Fruit fly (Drosophila melanogaster) whole organism, embryonic: ENCODE measurements around the gene CG15263.

Experiments
- Atf3 ChIP-seq: fragments of 200-800 bp; sonication (Bioruptor generic); optimal IDR thresholded peaks from 3 replicates; lab custom pipeline; 2016; ENCODE audit warnings: missing biosample characterization, missing genetic modification characterization
- Bdp1 ChIP-seq: fragments of 200-800 bp; sonication (Bioruptor generic); optimal IDR thresholded peaks from 3 replicates; lab custom pipeline; 2016; ENCODE audit warnings: missing biosample characterization, missing genetic modification characterization
- CG10543 ChIP-seq: fragments of 200-800 bp; sonication (Bioruptor generic); optimal IDR thresholded peaks from 3 replicates; lab custom pipeline; 2017; ENCODE audit warnings: missing biosample characterization, mild to moderate bottlenecking, missing genetic modification characterization, moderate library complexity
- CG11093 ChIP-seq: fragments of 200-800 bp; sonication (Bioruptor generic); IDR thresholded peaks from 3 replicates; pipeline ENCODE4 v1.3.6; 2022; ENCODE audit warnings: missing biosample characterization, missing genetic modification characterization
- CG13775 ChIP-seq: fragments of 200-800 bp; sonication (Bioruptor generic); optimal IDR thresholded peaks from 3 replicates; lab custom pipeline; 2017; ENCODE audit warnings: missing biosample characterization, mild to moderate bottlenecking, missing genetic modification characterization
- CG13894 ChIP-seq: fragments of 200-800 bp; sonication (Bioruptor generic); optimal IDR thresholded peaks from 3 replicates; lab custom pipeline; 2018; ENCODE audit warnings: missing biosample characterization, mild to moderate bottlenecking, missing genetic modification characterization, moderate library complexity
- CG14014 ChIP-seq: fragments of 200-800 bp; sonication (Bioruptor generic); IDR thresholded peaks from 2 replicates; pipeline ENCODE4 v1.3.6; 2022; ENCODE audit warnings: missing biosample characterization, missing genetic modification characterization
- CG14050 ChIP-seq: fragments of 200-800 bp; sonication (Bioruptor generic); IDR thresholded peaks from 3 replicates; pipeline ENCODE4 v1.3.6; 2022; ENCODE audit warnings: missing biosample characterization, missing genetic modification characterization
- CG15269 ChIP-seq: fragments of 200-800 bp; sonication (Bioruptor generic); optimal IDR thresholded peaks from 2 replicates; lab custom pipeline; 2018; ENCODE audit warnings: missing biosample characterization, mild to moderate bottlenecking, missing genetic modification characterization, moderate library complexity
- CG16813 ChIP-seq: fragments of 200-800 bp; sonication (Bioruptor generic); IDR thresholded peaks from 3 replicates; pipeline ENCODE4 v1.3.6; 2022; ENCODE audit warnings: missing biosample characterization, missing genetic modification characterization; ENCODE audit not compliant: partially characterized antibody
- CG17359 ChIP-seq: fragments of 200-800 bp; sonication (Bioruptor generic); optimal IDR thresholded peaks from 3 replicates; lab custom pipeline; 2018; ENCODE audit warnings: missing biosample characterization, mild to moderate bottlenecking, missing genetic modification characterization, moderate library complexity
- CG17361 ChIP-seq: fragments of 200-800 bp; sonication (Bioruptor generic); IDR thresholded peaks from 3 replicates; pipeline ENCODE4 v1.3.6; 2022; ENCODE audit warnings: missing biosample characterization, missing genetic modification characterization
- CG1832 ChIP-seq: fragments of 200-800 bp; sonication (Bioruptor generic); optimal IDR thresholded peaks from 2 replicates; lab custom pipeline; 2017; ENCODE audit warnings: missing biosample characterization, mild to moderate bottlenecking, missing genetic modification characterization, inconsistent platforms
- CG18476 ChIP-seq: fragments of 200-800 bp; sonication (Bioruptor generic); optimal IDR thresholded peaks from 2 replicates; lab custom pipeline; 2016; ENCODE audit warnings: missing biosample characterization, mild to moderate bottlenecking, missing genetic modification characterization
- CG18764 ChIP-seq: fragments of 200-800 bp; sonication (Bioruptor generic); optimal IDR thresholded peaks from 3 replicates; lab custom pipeline; 2016; ENCODE audit warnings: missing biosample characterization, missing genetic modification characterization
- CG3407 ChIP-seq: fragments of 200-800 bp; sonication (Bioruptor generic); optimal IDR thresholded peaks from 2 replicates; lab custom pipeline; 2018; ENCODE audit warnings: missing biosample characterization, mild to moderate bottlenecking, missing genetic modification characterization
- CG3838 ChIP-seq: fragments of 200-800 bp; sonication (Bioruptor generic); optimal IDR thresholded peaks from 3 replicates; lab custom pipeline; 2016; ENCODE audit warnings: missing biosample characterization, missing genetic modification characterization
- CG3995 ChIP-seq: fragments of 200-800 bp; sonication (Bioruptor generic); optimal IDR thresholded peaks from 3 replicates; lab custom pipeline; 2016; ENCODE audit warnings: missing biosample characterization, missing genetic modification characterization
- CG4328 ChIP-seq: fragments of 200-800 bp; sonication (Bioruptor generic); optimal IDR thresholded peaks from 3 replicates; lab custom pipeline; 2017; ENCODE audit warnings: missing biosample characterization, missing genetic modification reagents, missing genetic modification characterization
- CG43689 ChIP-seq: fragments of 200-800 bp; sonication (Bioruptor generic); IDR thresholded peaks from 2 replicates; pipeline ENCODE4 v1.3.6; 2022; ENCODE audit warnings: missing biosample characterization, missing genetic modification characterization
- CG4404 ChIP-seq: fragments of 200-800 bp; sonication (Bioruptor generic); IDR thresholded peaks from 2 replicates; pipeline ENCODE4 v1.3.6; 2022; ENCODE audit warnings: missing biosample characterization, missing genetic modification characterization
- CG4424 ChIP-seq: fragments of 200-800 bp; sonication (Bioruptor generic); optimal IDR thresholded peaks from 3 replicates; lab custom pipeline; 2016; ENCODE audit warnings: missing biosample characterization, missing genetic modification characterization
- CG5180 ChIP-seq: fragments of 200-800 bp; sonication (Bioruptor generic); optimal IDR thresholded peaks from 3 replicates; lab custom pipeline; 2017; ENCODE audit warnings: missing biosample characterization, missing genetic modification characterization, mild to moderate bottlenecking, moderate library complexity, missing genetic modification reagents
- E2f2 ChIP-seq: fragments of 200-800 bp; sonication (Bioruptor generic); IDR thresholded peaks from 2 replicates; pipeline ENCODE4 v1.3.6; 2022; ENCODE audit warnings: missing biosample characterization, missing genetic modification characterization
- Hr78 ChIP-seq, 2 experiments: fragments of 200-800 bp in 1 of 2; fragments of >200 bp in 1 of 2; sonication (Bioruptor generic) in 1 of 2; optimal IDR thresholded peaks; 2 replicates each; lab custom pipeline; 2017 to 2019; ENCODE audit warnings: missing biosample characterization in 2 of 2, missing genetic modification characterization in 2 of 2, mild to moderate bottlenecking in 1 of 2, moderate library complexity in 1 of 2
- Kr ChIP-seq: fragments of 200-800 bp; sonication (Bioruptor generic); optimal IDR thresholded peaks from 2 replicates; lab custom pipeline; 2017; ENCODE audit warnings: missing biosample characterization, mild to moderate bottlenecking, missing genetic modification characterization
- MTF-1 ChIP-seq: fragments of 200-800 bp; sonication (Bioruptor generic); optimal IDR thresholded peaks from 2 replicates; lab custom pipeline; 2018; ENCODE audit warnings: missing biosample characterization, mild to moderate bottlenecking, missing genetic modification characterization, borderline replicate concordance
- Pdp1 ChIP-seq, 2 experiments: fragments of 200-800 bp; sonication (Bioruptor generic); optimal IDR thresholded peaks; 3 replicates each; lab custom pipeline; 2016; ENCODE audit warnings: missing biosample characterization in 2 of 2, missing genetic modification characterization in 2 of 2, mild to moderate bottlenecking in 1 of 2, moderate library complexity in 1 of 2
- Ptx1 ChIP-seq: fragments of 200-800 bp; sonication (Bioruptor generic); IDR thresholded peaks from 2 replicates; pipeline ENCODE4 v1.3.6; 2022; ENCODE audit warnings: missing biosample characterization, missing genetic modification characterization
- Six4 ChIP-seq: fragments of 200-800 bp; sonication (Bioruptor generic); optimal IDR thresholded peaks from 2 replicates; lab custom pipeline; 2016; ENCODE audit warnings: missing biosample characterization, missing genetic modification characterization
- TFAM ChIP-seq: fragments of 200-800 bp; sonication (Bioruptor generic); optimal IDR thresholded peaks from 2 replicates; lab custom pipeline; 2017; ENCODE audit warnings: missing biosample characterization, missing genetic modification characterization, inconsistent platforms
- al ChIP-seq: fragments of 200-800 bp; sonication (Bioruptor generic); IDR thresholded peaks from 2 replicates; pipeline ENCODE4 v1.3.6; 2022; ENCODE audit warnings: missing biosample characterization, missing genetic modification characterization
- ash1 ChIP-seq: fragments of 200-800 bp; sonication (Bioruptor generic); optimal IDR thresholded peaks from 2 replicates; lab custom pipeline; 2018; ENCODE audit warnings: missing biosample characterization, mild to moderate bottlenecking, missing genetic modification characterization
- chinmo ChIP-seq: fragments of 200-800 bp; sonication (Bioruptor generic); IDR thresholded peaks from 4 replicates; pipeline ENCODE4 v1.3.6; 2022; ENCODE audit warnings: missing biosample characterization, missing genetic modification characterization; ENCODE audit not compliant: partially characterized antibody
- dm ChIP-seq: fragments of 200-800 bp; sonication (Bioruptor generic); optimal IDR thresholded peaks from 3 replicates; lab custom pipeline; 2016; ENCODE audit warnings: missing biosample characterization, missing genetic modification characterization
- dpn ChIP-seq, 2 experiments: fragments of 200-800 bp; sonication (Bioruptor generic); optimal IDR thresholded peaks; 3 replicates each; lab custom pipeline; 2016; ENCODE audit warnings: missing biosample characterization in 2 of 2, missing genetic modification characterization in 2 of 2
- ham ChIP-seq: fragments of 200-800 bp; sonication (Bioruptor generic); IDR thresholded peaks from 2 replicates; pipeline ENCODE4 v1.3.6; 2022; ENCODE audit warnings: missing biosample characterization, missing genetic modification characterization
- nom ChIP-seq: fragments of 200-800 bp; sonication (Bioruptor generic); optimal IDR thresholded peaks from 2 replicates; lab custom pipeline; 2017; ENCODE audit warnings: missing biosample characterization, missing genetic modification characterization, mild to moderate bottlenecking, moderate library complexity, missing genetic modification reagents
- peb ChIP-seq: fragments of 200-800 bp; sonication (Bioruptor generic); IDR thresholded peaks from 2 replicates; pipeline ENCODE4 v1.3.6; 2022; ENCODE audit warnings: missing biosample characterization, missing genetic modification characterization
- phol ChIP-seq: fragments of 200-800 bp; sonication (Bioruptor generic); optimal IDR thresholded peaks from 3 replicates; lab custom pipeline; 2018; ENCODE audit warnings: missing biosample characterization, mild to moderate bottlenecking, missing genetic modification characterization, moderate library complexity
- prd ChIP-seq, 3 experiments: fragments of >200 bp in 2 of 3; fragments of 200-800 bp in 1 of 3; sonication (Bioruptor generic) in 1 of 3; optimal IDR thresholded peaks in 2 of 3; IDR thresholded peaks in 1 of 3; 2 replicates in 2 of 3; 3 replicates in 1 of 3; pipeline versions ENCODE4 v1.3.6 to Lab custom; 2017 to 2022; ENCODE audit warnings: missing biosample characterization in 1 of 3, missing genetic modification characterization in 1 of 3
- rib ChIP-seq: fragments of 200-800 bp; sonication (Bioruptor generic); IDR thresholded peaks from 2 replicates; pipeline ENCODE4 v1.3.6; 2022; ENCODE audit warnings: missing biosample characterization, missing genetic modification characterization
- run ChIP-seq: fragments of 200-800 bp; sonication (Bioruptor generic); optimal IDR thresholded peaks from 3 replicates; lab custom pipeline; 2018; ENCODE audit warnings: missing biosample characterization, mild to moderate bottlenecking, missing genetic modification characterization
- scrt ChIP-seq: fragments of 200-800 bp; sonication (Bioruptor generic); optimal IDR thresholded peaks from 2 replicates; lab custom pipeline; 2018; ENCODE audit warnings: missing biosample characterization, mild to moderate bottlenecking, missing genetic modification characterization, moderate library complexity
- unc-4 ChIP-seq: fragments of 200-800 bp; sonication (Bioruptor generic); IDR thresholded peaks from 2 replicates; pipeline ENCODE4 v1.3.6; 2022; ENCODE audit warnings: missing biosample characterization, missing genetic modification characterization; ENCODE audit not compliant: partially characterized antibody
- usp ChIP-seq: fragments of >200 bp; optimal IDR thresholded peaks from 2 replicates; lab custom pipeline; 2017; ENCODE audit warnings: missing biosample characterization, missing genetic modification characterization
- zen2 ChIP-seq: fragments of 200-800 bp; sonication (Bioruptor generic); IDR thresholded peaks from 3 replicates; pipeline ENCODE4 v1.3.6; 2022; ENCODE audit warnings: missing biosample characterization, missing genetic modification characterization; ENCODE audit not compliant: partially characterized antibody
- zf30C ChIP-seq: fragments of 200-800 bp; sonication (Bioruptor generic); optimal IDR thresholded peaks from 3 replicates; lab custom pipeline; 2018; ENCODE audit warnings: missing biosample characterization, mild to moderate bottlenecking, missing genetic modification characterization

Gene CG15263

DNA sequence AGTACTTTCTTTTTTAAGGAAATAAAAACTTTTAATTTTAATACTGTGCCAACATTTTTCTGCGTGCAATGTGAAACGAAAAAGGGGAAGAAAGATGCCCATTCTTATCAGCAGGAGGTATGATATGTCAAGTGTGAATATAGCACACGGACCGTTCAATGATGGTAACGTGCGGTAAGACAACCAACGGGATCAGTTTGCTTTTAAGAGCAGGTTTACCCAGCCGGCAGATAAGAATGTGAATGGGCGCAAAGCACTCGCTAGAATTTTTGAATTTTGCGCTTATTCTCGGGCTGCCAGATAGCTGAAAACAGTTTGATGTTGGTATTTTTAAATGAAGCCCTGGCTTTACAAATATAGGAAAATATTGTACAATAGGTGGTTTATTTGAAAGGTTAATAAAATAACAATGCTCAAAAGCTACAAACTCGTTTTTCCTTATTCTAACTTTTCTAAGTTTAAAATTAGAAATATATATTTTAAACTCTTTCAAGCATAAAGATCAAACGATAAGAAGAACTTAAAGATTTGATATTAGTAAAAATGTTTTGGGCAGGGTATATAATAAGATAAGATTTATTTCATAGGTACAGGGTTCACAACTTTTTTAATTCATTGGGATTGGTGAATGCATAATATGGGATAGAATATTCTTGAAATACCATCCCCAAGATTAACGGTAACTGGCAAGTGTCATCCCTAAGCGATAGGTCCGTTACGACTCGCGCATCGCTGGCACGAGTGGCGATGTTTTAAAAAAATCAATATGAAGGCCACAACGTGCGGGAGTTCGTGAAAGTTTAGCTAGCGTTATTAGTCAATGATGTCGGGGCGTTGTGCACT lies 36.4 kb upstream of the CG15263 start, which contains the start of gene dao (continued):
- TF ChIP-seq zf30C (GFP tag; lab: Kevin White, UChicago) (no peak), ham (GFP tag; lab: Robert Waterston, UW) (no peak), CG14050 (GFP tag; lab: Robert Waterston, UW) (no peak), CG3407 (GFP tag; lab: Kevin White, UChicago) (no peak), run (tag; lab: Kevin White, UChicago) (no peak), CG17359 (no peak), MTF-1 (GFP tag; lab: Kevin White, UChicago) (peak; percentile 92), Atf3 (peak; percentile 18), CG17361 (GFP tag; lab: Robert Waterston, UW) (peak; percentile 70), chinmo (GFP tag; lab: Robert Waterston, UW) (no peak), CG18764 (no peak), CG3838 (no peak), CG4404 (GFP tag; lab: Robert Waterston, UW) (no peak), rib (no peak), phol (tag; lab: Kevin White, UChicago) (peak; percentile 70), CG18476 (GFP tag; lab: Kevin White, UChicago) (no peak), CG10543 (GFP tag; lab: Kevin White, UChicago) (no peak), zen2 (GFP tag; lab: Robert Waterston, UW) (peak; percentile 40; the same call in 1 of the 3 replicates), prd (optimal IDR thresholded peaks at IDR 0.05; lab: Kevin White, UChicago) (no peak), prd (GFP tag; IDR thresholded peaks at IDR 0.05; lab: Robert Waterston, UW) (peak; percentile 70; the same call in 2 of the 3 replicates), CG13894 (tag; lab: Kevin White, UChicago) (no peak), nom (GFP tag; lab: Kevin White, UChicago) (no peak), Pdp1 (GFP tag; optimal IDR thresholded peaks at IDR 0.05; lab: Kevin White, UChicago) (peak; percentile 44 to 45), al (GFP tag; lab: Robert Waterston, UW) (no peak; the same call in 1 of the 2 replicates), E2f2 (peak; percentile 90), usp (GFP tag; lab: Kevin White, UChicago) (no peak), Ptx1 (GFP tag; lab: Robert Waterston, UW) (peak; percentile 53), CG5180 (no peak), ash1 (GFP tag; lab: Kevin White, UChicago) (no peak), Hr78 (GFP tag; optimal IDR thresholded peaks at IDR 0.05; lab: Kevin White, UChicago) (no peak), Kr (no peak), Bdp1 (no peak), CG13775 (GFP tag; lab: Kevin White, UChicago) (peak; percentile 63), TFAM (GFP tag; lab: Kevin White, UChicago) (no peak), dm (GFP tag; lab: Kevin White, UChicago) (peak; percentile 11), CG11093 (GFP tag; lab: Robert Waterston, UW) (no peak), CG16813 (GFP tag; lab: Robert Waterston, UW) (peak; percentile 77), peb (GFP tag; lab: Robert Waterston, UW) (no peak), CG14014 (0 out of 2 replicates have a peak, but pooled peaks have one; percentile 48), CG15269 (peak; percentile 43), CG1832 (GFP tag; lab: Kevin White, UChicago) (no peak), scrt (no peak), Six4 (GFP tag; lab: Kevin White, UChicago) (peak; percentile 8), CG4328 (GFP tag; lab: Kevin White, UChicago) (no peak), CG43689 (GFP tag; lab: Robert Waterston, UW) (no peak), unc-4 (peak; percentile 74), dpn (GFP tag; optimal IDR thresholded peaks at IDR 0.05; lab: Kevin White, UChicago) (peak; percentile 27 to 61), CG4424 (GFP tag; lab: Kevin White, UChicago) (peak; percentile 49), CG3995 (GFP tag; lab: Kevin White, UChicago) (no peak)
